Fruit fly (Drosophila melanogaster) Kc167 (cell line): Measurements from ENCODE around the gene CG31792.

Experiments used
- h ChIP-seq: fragments of >200 bp; optimal IDR thresholded peaks from 3 replicates; lab custom pipeline; 2018; ENCODE audit warnings: missing external identifiers
- psq ChIP-seq: fragments of >200 bp; optimal IDR thresholded peaks from 2 replicates; lab custom pipeline; 2017; ENCODE audit warnings: missing external identifiers
- ttk ChIP-seq: sonication (Bioruptor generic); optimal IDR thresholded peaks from 2 replicates; lab custom pipeline; 2017; ENCODE audit warnings: missing external identifiers

DNA sequence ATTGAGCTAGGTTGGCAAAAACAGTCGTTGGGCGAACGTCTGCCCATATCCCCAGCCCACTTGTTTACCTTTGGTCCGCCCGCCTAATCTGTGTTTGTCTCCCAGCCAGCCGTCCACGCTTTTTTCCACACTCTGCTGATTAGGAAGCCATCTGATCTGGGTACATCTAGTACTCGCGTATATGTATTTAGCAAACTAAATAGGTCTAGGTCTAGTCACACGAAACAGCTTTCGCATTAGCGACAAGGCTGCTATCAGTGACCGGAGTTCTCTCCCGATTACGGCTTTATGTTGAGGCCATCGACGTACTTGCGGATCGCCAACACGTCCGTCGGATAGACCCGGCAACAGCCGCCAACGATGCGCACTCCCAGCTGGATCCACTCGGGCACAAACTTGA lies 41.6 kb upstream of the CG31792 start:
- TF ChIP-seq h (lab: Kevin White, UChicago), result no peak
- no peak for TF ChIP-seq psq (lab: Kevin White, UChicago)
- no peak for TF ChIP-seq ttk (lab: Kevin White, UChicago)
